Fruit fly (Drosophila melanogaster) whole organism, pupa: ENCODE data around the gene Nil.

Source experiments
- CG10348 ChIP-seq: fragments of 200-800 bp; sonication (Bioruptor generic); IDR thresholded peaks from 2 replicates; pipeline ENCODE4 v1.3.6; 2022; ENCODE audit warnings: missing biosample characterization, missing genetic modification characterization
- CG15710 ChIP-seq: fragments of 200-800 bp; sonication (Bioruptor generic); optimal IDR thresholded peaks from 2 replicates; lab custom pipeline; 2018; ENCODE audit warnings: missing biosample characterization, mild to moderate bottlenecking, missing genetic modification characterization, moderate library complexity
- CG17806 ChIP-seq: fragments of 200-800 bp; sonication (Bioruptor generic); optimal IDR thresholded peaks from 2 replicates; lab custom pipeline; 2018; ENCODE audit warnings: missing biosample characterization, mild to moderate bottlenecking, missing genetic modification characterization, moderate library complexity
- CG32121 ChIP-seq: fragments of 200-800 bp; sonication (Bioruptor generic); IDR thresholded peaks from 2 replicates; pipeline ENCODE4 v1.3.6; 2022; ENCODE audit warnings: missing biosample characterization, missing genetic modification characterization
- CG4496 ChIP-seq: fragments of 200-800 bp; sonication (Bioruptor generic); IDR thresholded peaks from 3 replicates; pipeline ENCODE4 v1.3.6; 2022; ENCODE audit warnings: missing biosample characterization, missing genetic modification characterization
- CG8159 ChIP-seq: fragments of 200-800 bp; sonication (Bioruptor generic); optimal IDR thresholded peaks from 3 replicates; lab custom pipeline; 2018; ENCODE audit warnings: missing biosample characterization, mild to moderate bottlenecking, missing genetic modification characterization, moderate library complexity
- CG8301 ChIP-seq: fragments of 200-800 bp; sonication (Bioruptor generic); optimal IDR thresholded peaks from 2 replicates; lab custom pipeline; 2018; ENCODE audit warnings: missing biosample characterization, mild to moderate bottlenecking, missing genetic modification characterization
- CG9948 ChIP-seq: fragments of 200-800 bp; sonication (Bioruptor generic); optimal IDR thresholded peaks from 2 replicates; lab custom pipeline; 2018; ENCODE audit warnings: missing biosample characterization, mild to moderate bottlenecking, missing genetic modification characterization, moderate library complexity
- Snoo ChIP-seq: fragments of 200-800 bp; sonication (Bioruptor generic); optimal IDR thresholded peaks from 3 replicates; lab custom pipeline; 2017; ENCODE audit warnings: missing biosample characterization, mild to moderate bottlenecking, missing genetic modification characterization, inconsistent platforms
- fd96Ca ChIP-seq: fragments of 200-800 bp; sonication (Bioruptor generic); IDR thresholded peaks from 3 replicates; pipeline ENCODE4 v1.3.6; 2022; ENCODE audit warnings: missing biosample characterization, missing genetic modification characterization
- gl ChIP-seq: fragments of 200-800 bp; sonication (Bioruptor generic); optimal IDR thresholded peaks from 2 replicates; lab custom pipeline; 2018; ENCODE audit warnings: missing biosample characterization, mild to moderate bottlenecking, missing genetic modification characterization
- rn ChIP-seq: fragments of 200-800 bp; sonication (Bioruptor generic); IDR thresholded peaks from 2 replicates; pipeline ENCODE4 v1.3.6; 2022; ENCODE audit warnings: missing biosample characterization, missing genetic modification characterization

dm6 chr3R:26318857-26319256 is 26.4 kb downstream of the Nil start:
- TF ChIP-seq CG4496 (GFP tag; lab: Robert Waterston, UW) (no peak), CG8159 (tag; lab: Kevin White, UChicago) (no peak), CG9948 (tag; lab: Kevin White, UChicago) (no peak), CG17806 (tag; lab: Kevin White, UChicago) (no peak), CG8301 (tag; lab: Kevin White, UChicago) (no peak), rn (GFP tag; lab: Robert Waterston, UW) (no peak), Snoo (no peak), CG10348 (no peak), CG32121 (no peak), fd96Ca (GFP tag; lab: Robert Waterston, UW) (0 out of 3 replicates have a peak, but pooled peaks have one; percentile 2), CG15710 (tag; lab: Kevin White, UChicago) (no peak), gl (tag; lab: Kevin White, UChicago) (no peak)
